Worm (Caenorhabditis elegans) whole organism, L4 larva: ENCODE measurements around the gene Y38F1A.8.

Source experiments
- F10B5.3 ChIP-seq: sonication (generic microtip); optimal IDR thresholded peaks from 2 replicates; lab custom pipeline; 2016; ENCODE audit warnings: mild to moderate bottlenecking, missing genetic modification characterization, missing compliant biosample characterization
- ceh-28 ChIP-seq: fragments of 150-350 bp; optimal IDR thresholded peaks from 2 replicates; lab custom pipeline; 2014; ENCODE audit warnings: missing biosample characterization, missing genetic modification reagents, missing genetic modification characterization
- hif-1 ChIP-seq, 2 experiments: sonication (generic microtip); optimal IDR thresholded peaks; 2 replicates each; lab custom pipeline; 2016 to 2017; ENCODE audit warnings: missing compliant biosample characterization in 2 of 2, missing genetic modification characterization in 2 of 2, missing genetic modification reagents in 2 of 2, missing genotype in 2 of 2, mild to moderate bottlenecking in 1 of 2
- lin-39 ChIP-seq: fragments of 150-350 bp; optimal IDR thresholded peaks from 2 replicates; lab custom pipeline; 2014; ENCODE audit warnings: missing biosample characterization, missing genetic modification reagents, missing genetic modification characterization
- madf-5 ChIP-seq, 2 experiments: fragments of 200-800 bp; sonication (Bioruptor generic); IDR thresholded peaks; 2 replicates each; pipeline ENCODE4 v1.3.6; 2022; ENCODE audit warnings: missing compliant biosample characterization in 2 of 2, missing genetic modification characterization in 2 of 2
- nhr-25 ChIP-seq: sonication (generic microtip); optimal IDR thresholded peaks from 2 replicates; lab custom pipeline; 2017; ENCODE audit warnings: missing genetic modification characterization, mild to moderate bottlenecking, missing compliant biosample characterization, antibody characterized with exemption, moderate library complexity, borderline replicate concordance; ENCODE audit not compliant: insufficient read depth
- snpc-4 ChIP-seq: fragments of 150-350 bp; optimal IDR thresholded peaks from 2 replicates; lab custom pipeline; 2014; ENCODE audit warnings: missing biosample characterization, missing genetic modification characterization
- tag-97 ChIP-seq: fragments of 200-800 bp; sonication (Bioruptor generic); IDR thresholded peaks from 2 replicates; pipeline ENCODE4 v1.3.6; 2022; ENCODE audit warnings: missing genetic modification characterization, missing compliant biosample characterization
- zfp-2 ChIP-seq: sonication (generic microtip); optimal IDR thresholded peaks from 2 replicates; lab custom pipeline; 2016; ENCODE audit warnings: mild to moderate bottlenecking, missing genetic modification characterization, missing compliant biosample characterization
- ztf-7 ChIP-seq: fragments of 150-350 bp; optimal IDR thresholded peaks from 2 replicates; lab custom pipeline; 2014; ENCODE audit warnings: missing biosample characterization, missing genetic modification characterization

DNA sequence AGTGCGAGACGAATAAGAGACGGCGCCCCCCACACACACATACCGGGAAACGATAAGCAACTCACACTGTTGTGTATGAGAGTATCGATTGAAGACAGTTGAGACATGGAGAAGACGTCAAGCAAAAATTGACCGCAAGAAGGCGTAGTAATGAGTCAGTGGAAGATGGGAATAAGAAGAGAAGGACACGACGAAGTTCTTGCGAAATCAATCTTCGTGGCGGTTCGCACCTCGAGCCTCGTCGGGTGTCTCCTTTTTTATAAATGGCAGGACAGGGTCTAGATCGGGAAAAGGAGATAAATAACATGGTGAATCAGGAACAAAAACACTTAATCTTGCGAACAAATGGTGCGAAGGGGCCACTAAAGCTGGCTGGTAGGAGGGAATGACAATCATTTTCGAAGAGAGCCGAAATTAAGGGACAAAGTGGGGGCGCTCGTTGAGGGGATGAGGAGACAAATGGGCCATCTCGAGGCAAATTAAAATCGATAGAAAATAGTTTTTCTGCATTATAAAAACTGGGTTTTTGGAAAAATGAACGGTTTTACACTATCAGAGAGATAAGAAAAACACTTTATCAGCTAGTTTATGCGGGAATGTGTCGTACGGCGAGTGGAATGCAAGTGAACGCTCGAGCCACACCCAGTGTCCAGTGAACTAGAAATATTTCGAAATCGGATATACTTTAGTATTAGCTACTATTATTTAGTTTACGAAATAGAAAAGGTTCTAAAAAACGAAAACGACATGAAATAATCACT lies 28.8 kb upstream of the Y38F1A.8 start:
- TF ChIP-seq hif-1 (tag; optimal IDR thresholded peaks at IDR 0.05; lab: Kevin White, UChicago) (no peak), zfp-2 (tag; lab: Kevin White, UChicago) (no peak), ztf-7 (tag; lab: Kevin White, UChicago) (no peak), ceh-28 (tag; lab: Kevin White, UChicago) (peak; percentile 4), tag-97 (GFP tag; lab: Robert Waterston, UW) (no peak), snpc-4 (tag; lab: Kevin White, UChicago) (no peak), lin-39 (tag; lab: Kevin White, UChicago) (no peak), F10B5.3 (no peak), madf-5 (GFP tag; IDR thresholded peaks at IDR 0.05; lab: Robert Waterston, UW) (no peak), nhr-25 (tag; lab: Kevin White, UChicago) (no peak)
